Worm (Caenorhabditis elegans) whole organism, early embryonic: Measurements from ENCODE around the gene F53F4.7.

Experiments used
- B0310.2 ChIP-seq: sonication (generic microtip); optimal IDR thresholded peaks from 2 replicates; lab custom pipeline; 2016; ENCODE audit warnings: mild to moderate bottlenecking, missing genetic modification characterization, missing compliant biosample characterization
- F13C5.2 ChIP-seq: sonication (generic microtip); optimal IDR thresholded peaks from 2 replicates; lab custom pipeline; 2017; ENCODE audit warnings: mild to moderate bottlenecking, missing genetic modification characterization, inconsistent platforms, missing compliant biosample characterization
- aly-1 ChIP-seq: sonication (generic microtip); optimal IDR thresholded peaks from 2 replicates; lab custom pipeline; 2016; ENCODE audit warnings: missing genetic modification characterization, missing compliant biosample characterization
- ama-1 ChIP-seq: fragments of 150-350 bp; optimal IDR thresholded peaks from 2 replicates; lab custom pipeline; 2014
- ceh-13 ChIP-seq: fragments of 200-800 bp; sonication (Bioruptor generic); optimal IDR thresholded peaks from 2 replicates; lab custom pipeline; 2018; ENCODE audit warnings: mild to moderate bottlenecking, missing genetic modification characterization, missing compliant biosample characterization
- ceh-36 ChIP-seq: sonication (generic microtip); optimal IDR thresholded peaks from 2 replicates; lab custom pipeline; 2016; ENCODE audit warnings: missing genetic modification characterization, inconsistent platforms, missing compliant biosample characterization
- ets-7 ChIP-seq: sonication (generic microtip); optimal IDR thresholded peaks from 2 replicates; lab custom pipeline; 2016; ENCODE audit warnings: missing genotype, missing genetic modification characterization, missing compliant biosample characterization
- flt-1 ChIP-seq: fragments of 200-800 bp; sonication (Bioruptor generic); IDR thresholded peaks from 2 replicates; pipeline ENCODE4 v1.3.6; 2022; ENCODE audit warnings: missing genetic modification characterization, missing compliant biosample characterization
- hmbx-1 ChIP-seq: sonication (generic microtip); optimal IDR thresholded peaks from 2 replicates; lab custom pipeline; 2016; ENCODE audit warnings: mild to moderate bottlenecking, missing genetic modification characterization, missing compliant biosample characterization
- hmg-4 ChIP-seq: fragments of 200-800 bp; sonication (Bioruptor generic); optimal IDR thresholded peaks from 2 replicates; lab custom pipeline; 2018; ENCODE audit warnings: mild to moderate bottlenecking, missing genetic modification characterization, missing compliant biosample characterization
- hnd-1 ChIP-seq: sonication (generic microtip); optimal IDR thresholded peaks from 2 replicates; lab custom pipeline; 2016; ENCODE audit warnings: missing genetic modification characterization, missing compliant biosample characterization
- pes-1 ChIP-seq: fragments of 200-800 bp; sonication (Bioruptor generic); IDR thresholded peaks from 2 replicates; pipeline ENCODE4 v1.3.6; 2022; ENCODE audit warnings: missing genetic modification reagents, missing genetic modification characterization, missing compliant biosample characterization
- scrt-1 ChIP-seq: fragments of 200-800 bp; sonication (Bioruptor generic); IDR thresholded peaks from 2 replicates; pipeline ENCODE4 v1.3.6; 2022; ENCODE audit warnings: missing genetic modification characterization, missing compliant biosample characterization
- sea-1 ChIP-seq: fragments of 200-800 bp; sonication (Bioruptor generic); conservative IDR thresholded peaks from 2 replicates; pipeline ENCODE4 v1.3.6; 2022; ENCODE audit warnings: missing genetic modification characterization, missing compliant biosample characterization
- tbx-11 ChIP-seq: fragments of 200-800 bp; sonication (Bioruptor generic); IDR thresholded peaks from 2 replicates; pipeline ENCODE4 v1.3.6; 2022; ENCODE audit warnings: missing genetic modification characterization, missing compliant biosample characterization
- tbx-37 ChIP-seq: fragments of 200-800 bp; sonication (Bioruptor generic); conservative IDR thresholded peaks from 2 replicates; pipeline ENCODE4 v1.3.6; 2022; ENCODE audit warnings: missing genetic modification reagents, missing genetic modification characterization, missing compliant biosample characterization
- tra-4 ChIP-seq: sonication (generic microtip); optimal IDR thresholded peaks from 2 replicates; lab custom pipeline; 2017; ENCODE audit warnings: missing genetic modification characterization, missing compliant biosample characterization

Gene F53F4.7

ce11 chrV:13589494-13590176 is 24.1 kb downstream of the F53F4.7 start, which contains the start of the genes F53F4.2 and F53F4.18:
TSS of gene F53F4.2 (minus strand) at chrV:13589594.
TSS of gene F53F4.18 (plus strand) at chrV:13590126.
- no peak for TF ChIP-seq sea-1 (GFP tag; lab: Robert Waterston, UW)
- TF ChIP-seq flt-1 (GFP tag; lab: Robert Waterston, UW) = no peak
- TF ChIP-seq scrt-1 = no peak
- TF ChIP-seq B0310.2 (tag; lab: Kevin White, UChicago) = no peak
- no peak for TF ChIP-seq ama-1 (lab: Kevin White, UChicago)
- no peak for TF ChIP-seq pes-1
- TF ChIP-seq F13C5.2 = no peak

ce11 chrV:13587902-13588301 is 25.9 kb downstream of the F53F4.7 start, which contains the start of gene F53F4.17:
TSS of gene F53F4.17 (plus strand) at chrV:13588202.
- no peak for TF ChIP-seq flt-1 (GFP tag; lab: Robert Waterston, UW)
- TF ChIP-seq scrt-1 = no peak
- TF ChIP-seq tbx-11 (GFP tag; lab: Robert Waterston, UW) = no peak
- TF ChIP-seq ceh-13 (GFP tag; lab: Kevin White, UChicago) = no peak
- no peak for TF ChIP-seq F13C5.2
- no peak for TF ChIP-seq sea-1 (GFP tag; lab: Robert Waterston, UW)
- TF ChIP-seq tbx-37 (GFP tag; lab: Robert Waterston, UW) = no peak
- TF ChIP-seq hnd-1 (tag; lab: Kevin White, UChicago) = no peak
- TF ChIP-seq ets-7 (tag; lab: Kevin White, UChicago) = no peak
- TF ChIP-seq hmg-4 = no peak
- TF ChIP-seq hmbx-1 (tag; lab: Kevin White, UChicago) = no peak
- TF ChIP-seq ama-1 (lab: Kevin White, UChicago) = no peak
- TF ChIP-seq ceh-36 (tag; lab: Kevin White, UChicago) = no peak
- no peak for TF ChIP-seq B0310.2 (tag; lab: Kevin White, UChicago)
- no peak for TF ChIP-seq pes-1
- no peak for TF ChIP-seq aly-1 (tag; lab: Kevin White, UChicago)
- TF ChIP-seq tra-4 (tag; lab: Kevin White, UChicago) = no peak

ce11 chrV:13584484-13584883 is 29.3 kb downstream of the F53F4.7 start, which contains the start of gene F53F4.1:
TSS of gene F53F4.1 (plus strand) at chrV:13584784.
- TF ChIP-seq ceh-36 (tag; lab: Kevin White, UChicago) (no peak), F13C5.2 (no peak), scrt-1 (no peak), B0310.2 (tag; lab: Kevin White, UChicago) (no peak), pes-1 (no peak), ceh-13 (GFP tag; lab: Kevin White, UChicago) (no peak), hnd-1 (tag; lab: Kevin White, UChicago) (no peak), ets-7 (tag; lab: Kevin White, UChicago) (no peak), ama-1 (lab: Kevin White, UChicago) (no peak), tbx-11 (GFP tag; lab: Robert Waterston, UW) (no peak), hmbx-1 (tag; lab: Kevin White, UChicago) (no peak), tbx-37 (GFP tag; lab: Robert Waterston, UW) (no peak), tra-4 (tag; lab: Kevin White, UChicago) (no peak), flt-1 (GFP tag; lab: Robert Waterston, UW) (no peak), aly-1 (tag; lab: Kevin White, UChicago) (no peak), hmg-4 (no peak), sea-1 (GFP tag; lab: Robert Waterston, UW) (no peak)

ce11 chrV:13580696-13581095 is 33.1 kb downstream of the F53F4.7 start, which contains the start of gene C50B8.5:
TSS of gene C50B8.5 (plus strand) at chrV:13580968.
- TF ChIP-seq ama-1 (lab: Kevin White, UChicago) (no peak), flt-1 (GFP tag; lab: Robert Waterston, UW) (no peak), tra-4 (tag; lab: Kevin White, UChicago) (no peak), ceh-13 (GFP tag; lab: Kevin White, UChicago) (no peak), tbx-11 (GFP tag; lab: Robert Waterston, UW) (no peak), F13C5.2 (no peak), aly-1 (tag; lab: Kevin White, UChicago) (no peak), tbx-37 (GFP tag; lab: Robert Waterston, UW) (no peak), hmg-4 (no peak), B0310.2 (tag; lab: Kevin White, UChicago) (no peak), hnd-1 (tag; lab: Kevin White, UChicago) (no peak), hmbx-1 (tag; lab: Kevin White, UChicago) (no peak), ceh-36 (tag; lab: Kevin White, UChicago) (no peak)

- no peak for TF ChIP-seq hnd-1 (tag; lab: Kevin White, UChicago)
- TF ChIP-seq ceh-36 (tag; lab: Kevin White, UChicago) = no peak
- no peak for TF ChIP-seq hmbx-1 (tag; lab: Kevin White, UChicago)
- no peak for TF ChIP-seq B0310.2 (tag; lab: Kevin White, UChicago)
- TF ChIP-seq pes-1 = no peak
- no peak for TF ChIP-seq scrt-1
- TF ChIP-seq F13C5.2 = no peak
- no peak for TF ChIP-seq tbx-37 (GFP tag; lab: Robert Waterston, UW)
- no peak for TF ChIP-seq tbx-11 (GFP tag; lab: Robert Waterston, UW)
Observed at ce11 chrV:13578637-13579036, 35.1 kb downstream of the F53F4.7 start, which contains the start of gene C50B8.6. TSS of gene C50B8.6 (plus strand) at chrV:13578972.

- TF ChIP-seq tbx-37 (GFP tag; lab: Robert Waterston, UW) (no peak), F13C5.2 (no peak), ama-1 (lab: Kevin White, UChicago) (no peak), B0310.2 (tag; lab: Kevin White, UChicago) (no peak)
Observed at ce11 chrV:13577463-13577862, 36.3 kb downstream of the F53F4.7 start.

ce11 chrV:13576828-13577227 is 36.9 kb downstream of the F53F4.7 start:
- TF ChIP-seq ets-7 (tag; lab: Kevin White, UChicago) = no peak
- TF ChIP-seq B0310.2 (tag; lab: Kevin White, UChicago) = no peak
- TF ChIP-seq hmg-4 = no peak
- TF ChIP-seq scrt-1 = no peak
- no peak for TF ChIP-seq ceh-13 (GFP tag; lab: Kevin White, UChicago)
- no peak for TF ChIP-seq hmbx-1 (tag; lab: Kevin White, UChicago)
- TF ChIP-seq ceh-36 (tag; lab: Kevin White, UChicago) = no peak
- no peak for TF ChIP-seq tbx-37 (GFP tag; lab: Robert Waterston, UW)
- TF ChIP-seq F13C5.2 = no peak
- no peak for TF ChIP-seq tbx-11 (GFP tag; lab: Robert Waterston, UW)
- no peak for TF ChIP-seq flt-1 (GFP tag; lab: Robert Waterston, UW)
- TF ChIP-seq hnd-1 (tag; lab: Kevin White, UChicago) = no peak
- no peak for TF ChIP-seq aly-1 (tag; lab: Kevin White, UChicago)
